Fruit fly (Drosophila melanogaster) whole organism: ENCODE measurements around the gene Nepl12.

Source experiments
- CG8478 ChIP-seq: fragments of >200 bp; optimal IDR thresholded peaks from 2 replicates; lab custom pipeline; 2018; ENCODE audit warnings: inconsistent platforms
- usp ChIP-seq: fragments of >200 bp; optimal IDR thresholded peaks from 2 replicates; lab custom pipeline; 2017; ENCODE audit warnings: missing biosample characterization, missing genetic modification characterization, mixed read lengths

dm6 chr3R:9701897-9702296 is 26.6 kb downstream of the Nepl12 start:
- TF ChIP-seq CG8478 (lab: Kevin White, UChicago) (no peak), usp (no peak)
